Fruit fly (Drosophila melanogaster): ENCODE data around the gene Nrd1.

Nrd1 gene

dm6 chrX:11820284-11821075 is 48.2 kb downstream of the Nrd1 start:
- no peak for TF ChIP-seq h (optimal IDR thresholded peaks at IDR 0.05)
- no peak for TF ChIP-seq Myc (optimal IDR thresholded peaks at IDR 0.05)
- no peak for TF ChIP-seq ttk (optimal IDR thresholded peaks at IDR 0.05)
- no peak for TF ChIP-seq insv (optimal IDR thresholded peaks at IDR 0.05)
- TF ChIP-seq Sin3A (optimal IDR thresholded peaks at IDR 0.05): no peak
- no peak for TF ChIP-seq psq (optimal IDR thresholded peaks at IDR 0.05)

dm6 chrX:11819241-11819862 is 49.3 kb downstream of the Nrd1 start:
- TF ChIP-seq h (optimal IDR thresholded peaks at IDR 0.05): no peak
- no peak for TF ChIP-seq psq (optimal IDR thresholded peaks at IDR 0.05)
- no peak for TF ChIP-seq insv (optimal IDR thresholded peaks at IDR 0.05)
- no peak for TF ChIP-seq ttk (optimal IDR thresholded peaks at IDR 0.05)
- TF ChIP-seq Sin3A (optimal IDR thresholded peaks at IDR 0.05): no peak
- TF ChIP-seq Myc (optimal IDR thresholded peaks at IDR 0.05): no peak

- TF ChIP-seq Myc (optimal IDR thresholded peaks at IDR 0.05): no peak
- no peak for TF ChIP-seq psq (optimal IDR thresholded peaks at IDR 0.05)
- TF ChIP-seq h (optimal IDR thresholded peaks at IDR 0.05): no peak
- TF ChIP-seq insv (optimal IDR thresholded peaks at IDR 0.05): no peak
Observed at dm6 chrX:11818767-11819089, 50.0 kb downstream of the Nrd1 start.

dm6 chrX:11818047-11818766 is 50.5 kb downstream of the Nrd1 start:
- no peak for TF ChIP-seq insv (optimal IDR thresholded peaks at IDR 0.05)
- no peak for TF ChIP-seq ttk (optimal IDR thresholded peaks at IDR 0.05)
- TF ChIP-seq Myc (optimal IDR thresholded peaks at IDR 0.05): no peak

dm6 chrX:11817183-11817972 is 51.3 kb downstream of the Nrd1 start:
- no peak for TF ChIP-seq Myc (optimal IDR thresholded peaks at IDR 0.05)
- TF ChIP-seq psq (optimal IDR thresholded peaks at IDR 0.05): peak; percentile 29

- TF ChIP-seq Sin3A (optimal IDR thresholded peaks at IDR 0.05): no peak
- TF ChIP-seq Myc (optimal IDR thresholded peaks at IDR 0.05): no peak
- no peak for TF ChIP-seq insv (optimal IDR thresholded peaks at IDR 0.05)
- TF ChIP-seq h (optimal IDR thresholded peaks at IDR 0.05): no peak
Observed at dm6 chrX:11816434-11816948, 52.2 kb downstream of the Nrd1 start, which contains the start of the genes CG1578 and rudhira. CG1578 (minus strand) TSS chrX:11816551. rudhira (plus strand) TSS chrX:11816898.

dm6 chrX:11815356-11816270 is 53.1 kb downstream of the Nrd1 start:
- TF ChIP-seq Sin3A (optimal IDR thresholded peaks at IDR 0.05) (no peak), Myc (optimal IDR thresholded peaks at IDR 0.05) (no peak)
